Fruit fly (Drosophila melanogaster) ovary, adult (tissue): ENCODE results near the gene ninaA.

Experiments
- CG17801 ChIP-seq: fragments of 200-800 bp; optimal IDR thresholded peaks from 2 replicates; lab custom pipeline; 2019; ENCODE audit warnings: missing biosample characterization, mild to moderate bottlenecking, missing genetic modification characterization, moderate library complexity; ENCODE audit not compliant: partially characterized antibody

The ninaA gene

dm6 chr2L:867899-868605, 9.1 kb upstream of the ninaA start, which contains the start of gene aru:
aru (minus strand) TSS chr2L:868354.
- TF ChIP-seq CG17801 (GFP tag; lab: Kevin White, UChicago): peak; percentile 51

- no peak for TF ChIP-seq CG17801 (GFP tag; lab: Kevin White, UChicago)
Measured at dm6 chr2L:868961-869360, 8.1 kb upstream of the ninaA start.

- TF ChIP-seq CG17801 (GFP tag; lab: Kevin White, UChicago): no peak
Measured at dm6 chr2L:869497-870040, 7.5 kb upstream of the ninaA start, which contains the start of gene dbe. dbe (minus strand) TSS chr2L:869857.

- no peak for TF ChIP-seq CG17801 (GFP tag; lab: Kevin White, UChicago)
Measured at dm6 chr2L:870285-870684, 6.8 kb upstream of the ninaA start, which contains the start of gene PNUTS. PNUTS (plus strand) TSS chr2L:870465.

dm6 chr2L:870749-871418, 6.2 kb upstream of the ninaA start:
- peak; percentile 70 for TF ChIP-seq CG17801 (GFP tag; lab: Kevin White, UChicago)

dm6 chr2L:871419-871846, 5.7 kb upstream of the ninaA start:
- no peak for TF ChIP-seq CG17801 (GFP tag; lab: Kevin White, UChicago)

- no peak for TF ChIP-seq CG17801 (GFP tag; lab: Kevin White, UChicago)
Measured at dm6 chr2L:873724-874504, 3.2 kb upstream of the ninaA start.

dm6 chr2L:884970-885369, 7.9 kb downstream of the ninaA start, which contains the start of gene CG15824:
CG15824 (minus strand) TSS chr2L:885141.
- no peak for TF ChIP-seq CG17801 (GFP tag; lab: Kevin White, UChicago)

dm6 chr2L:886743-887142, 9.6 kb downstream of the ninaA start:
- TF ChIP-seq CG17801 (GFP tag; lab: Kevin White, UChicago): no peak

dm6 chr2L:887788-888187, 10.7 kb downstream of the ninaA start:
- TF ChIP-seq CG17801 (GFP tag; lab: Kevin White, UChicago): no peak

dm6 chr2L:889799-890198, 12.7 kb downstream of the ninaA start:
- no peak for TF ChIP-seq CG17801 (GFP tag; lab: Kevin White, UChicago)

- no peak for TF ChIP-seq CG17801 (GFP tag; lab: Kevin White, UChicago)
Measured at dm6 chr2L:892461-892860, 15.4 kb downstream of the ninaA start.

dm6 chr2L:893171-893570, 16.1 kb downstream of the ninaA start:
- TF ChIP-seq CG17801 (GFP tag; lab: Kevin White, UChicago): no peak

dm6 chr2L:895448-895847, 18.3 kb downstream of the ninaA start:
- TF ChIP-seq CG17801 (GFP tag; lab: Kevin White, UChicago): no peak

dm6 chr2L:897124-897523, 20.0 kb downstream of the ninaA start:
- no peak for TF ChIP-seq CG17801 (GFP tag; lab: Kevin White, UChicago)
